Fruit fly (Drosophila melanogaster) whole organism, embryonic: ENCODE data around the gene CG46412.

ENCODE experiments used
- Abd-B ChIP-seq: fragments of 200-800 bp; sonication (Bioruptor generic); optimal IDR thresholded peaks from 2 replicates; lab custom pipeline; 2018; ENCODE audit warnings: missing biosample characterization, mild to moderate bottlenecking, missing genetic modification characterization, moderate library complexity
- C15 ChIP-seq: fragments of 200-800 bp; sonication (Bioruptor generic); IDR thresholded peaks from 3 replicates; pipeline ENCODE4 v1.3.6; 2022; ENCODE audit warnings: missing biosample characterization, missing genetic modification characterization
- CG11093 ChIP-seq: fragments of 200-800 bp; sonication (Bioruptor generic); IDR thresholded peaks from 3 replicates; pipeline ENCODE4 v1.3.6; 2022; ENCODE audit warnings: missing biosample characterization, missing genetic modification characterization
- CG12155 ChIP-seq: fragments of 200-800 bp; sonication (Bioruptor generic); optimal IDR thresholded peaks from 3 replicates; lab custom pipeline; 2016; ENCODE audit warnings: missing biosample characterization, missing genetic modification characterization
- CG12769 ChIP-seq: fragments of 200-800 bp; sonication (Bioruptor generic); optimal IDR thresholded peaks from 2 replicates; lab custom pipeline; 2019; ENCODE audit warnings: missing biosample characterization, mild to moderate bottlenecking, missing genetic modification characterization, moderate library complexity
- CG13424 ChIP-seq: fragments of 200-800 bp; sonication (Bioruptor generic); optimal IDR thresholded peaks from 2 replicates; lab custom pipeline; 2019; ENCODE audit warnings: missing biosample characterization, mild to moderate bottlenecking, missing genetic modification characterization, moderate library complexity
- CG14965 ChIP-seq: fragments of 200-800 bp; sonication (Bioruptor generic); optimal IDR thresholded peaks from 2 replicates; lab custom pipeline; 2016; ENCODE audit warnings: missing biosample characterization, missing genetic modification characterization, borderline replicate concordance
- CG1602 ChIP-seq: fragments of 200-800 bp; sonication (Bioruptor generic); optimal IDR thresholded peaks from 3 replicates; lab custom pipeline; 2016; ENCODE audit warnings: missing biosample characterization, missing genetic modification characterization
- CG16813 ChIP-seq: fragments of 200-800 bp; sonication (Bioruptor generic); IDR thresholded peaks from 3 replicates; pipeline ENCODE4 v1.3.6; 2022; ENCODE audit warnings: missing biosample characterization, missing genetic modification characterization; ENCODE audit not compliant: partially characterized antibody
- CG16815 ChIP-seq: fragments of 200-800 bp; sonication (Bioruptor generic); optimal IDR thresholded peaks from 3 replicates; lab custom pipeline; 2017; ENCODE audit warnings: missing biosample characterization, mild to moderate bottlenecking, missing genetic modification characterization
- CG17186 ChIP-seq: fragments of 200-800 bp; sonication (Bioruptor generic); optimal IDR thresholded peaks from 3 replicates; lab custom pipeline; 2017; ENCODE audit warnings: missing biosample characterization, missing genetic modification reagents, missing genetic modification characterization
- CG17802 ChIP-seq: fragments of 200-800 bp; sonication (Bioruptor generic); optimal IDR thresholded peaks from 2 replicates; lab custom pipeline; 2018; ENCODE audit warnings: missing biosample characterization, mild to moderate bottlenecking, missing genetic modification characterization, moderate library complexity
- CG18599 ChIP-seq: fragments of 200-800 bp; sonication (Bioruptor generic); optimal IDR thresholded peaks from 3 replicates; lab custom pipeline; 2017; ENCODE audit warnings: missing biosample characterization, missing genetic modification characterization, mild to moderate bottlenecking, moderate library complexity, missing genetic modification reagents
- CG3065 ChIP-seq: fragments of 200-800 bp; sonication (Bioruptor generic); optimal IDR thresholded peaks from 2 replicates; lab custom pipeline; 2016; ENCODE audit warnings: missing biosample characterization, missing genetic modification characterization
- CG34422 ChIP-seq: fragments of 200-800 bp; sonication (Bioruptor generic); IDR thresholded peaks from 3 replicates; pipeline ENCODE4 v1.3.6; 2022; ENCODE audit warnings: missing biosample characterization, missing genetic modification characterization
- CG5245 ChIP-seq: fragments of 200-800 bp; sonication (Bioruptor generic); optimal IDR thresholded peaks from 3 replicates; lab custom pipeline; 2016; ENCODE audit warnings: missing biosample characterization, missing genetic modification characterization
- CG6654 ChIP-seq: fragments of 200-800 bp; sonication (Bioruptor generic); optimal IDR thresholded peaks from 2 replicates; lab custom pipeline; 2017; ENCODE audit warnings: missing biosample characterization, mild to moderate bottlenecking, missing genetic modification characterization
- CG7372 ChIP-seq: fragments of 200-800 bp; sonication (Bioruptor generic); IDR thresholded peaks from 2 replicates; pipeline ENCODE4 v1.3.6; 2022; ENCODE audit warnings: missing biosample characterization, missing genetic modification characterization
- CG8478 ChIP-seq: fragments of >200 bp; optimal IDR thresholded peaks from 2 replicates; lab custom pipeline; 2018
- Dad ChIP-seq: fragments of 200-800 bp; sonication (Bioruptor generic); optimal IDR thresholded peaks from 3 replicates; lab custom pipeline; 2016; ENCODE audit warnings: missing biosample characterization, missing genetic modification characterization
- Deaf1 ChIP-seq: fragments of 200-800 bp; optimal IDR thresholded peaks from 3 replicates; lab custom pipeline; 2019; ENCODE audit warnings: missing biosample characterization, mild to moderate bottlenecking, missing genetic modification characterization, moderate library complexity
- Dfd ChIP-seq, 2 experiments: fragments of >200 bp; optimal IDR thresholded peaks; 2 replicates each; lab custom pipeline; 2017; ENCODE audit warnings: missing biosample characterization in 2 of 2, missing genetic modification characterization in 2 of 2
- NC2α ChIP-seq: fragments of 200-800 bp; sonication (Bioruptor generic); optimal IDR thresholded peaks from 2 replicates; lab custom pipeline; 2016; ENCODE audit warnings: missing biosample characterization, missing genetic modification characterization
- Rfx ChIP-seq: fragments of 200-800 bp; sonication (Bioruptor generic); IDR thresholded peaks from 2 replicates; pipeline ENCODE4 v1.3.6; 2022; ENCODE audit warnings: missing biosample characterization, missing genetic modification characterization
- ap ChIP-seq: fragments of 200-800 bp; sonication (Bioruptor generic); IDR thresholded peaks from 2 replicates; pipeline ENCODE4 v1.3.6; 2022; ENCODE audit warnings: missing biosample characterization, missing genetic modification characterization
- bbx ChIP-seq: fragments of 200-800 bp; sonication (Bioruptor generic); IDR thresholded peaks from 2 replicates; pipeline ENCODE4 v1.3.6; 2022; ENCODE audit warnings: missing biosample characterization, missing genetic modification characterization; ENCODE audit not compliant: partially characterized antibody
- bowl ChIP-seq: fragments of 200-800 bp; sonication (Bioruptor generic); IDR thresholded peaks from 2 replicates; pipeline ENCODE4 v1.3.6; 2022; ENCODE audit warnings: missing biosample characterization, missing genetic modification characterization
- cg ChIP-seq: fragments of 200-800 bp; sonication (Bioruptor generic); optimal IDR thresholded peaks from 3 replicates; lab custom pipeline; 2019; ENCODE audit warnings: missing biosample characterization, mild to moderate bottlenecking, missing genetic modification characterization, moderate library complexity
- chif ChIP-seq, 2 experiments: fragments of 200-800 bp; sonication (Bioruptor generic); optimal IDR thresholded peaks; 3 replicates each; lab custom pipeline; 2016; ENCODE audit warnings: missing biosample characterization in 2 of 2, missing genetic modification characterization in 2 of 2
- croc ChIP-seq: fragments of 200-800 bp; sonication (Bioruptor generic); conservative IDR thresholded peaks from 3 replicates; pipeline ENCODE4 v1.3.6; 2022; ENCODE audit warnings: missing biosample characterization, missing genetic modification characterization
- dpn ChIP-seq, 2 experiments: fragments of 200-800 bp; sonication (Bioruptor generic); optimal IDR thresholded peaks; 3 replicates each; lab custom pipeline; 2016; ENCODE audit warnings: missing biosample characterization in 2 of 2, missing genetic modification characterization in 2 of 2
- gsb ChIP-seq: fragments of 200-800 bp; sonication (Bioruptor generic); IDR thresholded peaks from 2 replicates; pipeline ENCODE4 v1.3.6; 2022; ENCODE audit warnings: missing biosample characterization, missing genetic modification characterization
- ham ChIP-seq: fragments of 200-800 bp; sonication (Bioruptor generic); IDR thresholded peaks from 2 replicates; pipeline ENCODE4 v1.3.6; 2022; ENCODE audit warnings: missing biosample characterization, missing genetic modification characterization
- ind ChIP-seq: fragments of 200-800 bp; sonication (Bioruptor generic); optimal IDR thresholded peaks from 3 replicates; lab custom pipeline; 2016; ENCODE audit warnings: missing biosample characterization, missing genetic modification characterization
- jing ChIP-seq: fragments of 200-800 bp; sonication (Bioruptor generic); optimal IDR thresholded peaks from 2 replicates; lab custom pipeline; 2018; ENCODE audit warnings: missing biosample characterization, mild to moderate bottlenecking, missing genetic modification characterization
- kay ChIP-seq: fragments of 200-800 bp; sonication (Bioruptor generic); optimal IDR thresholded peaks from 2 replicates; lab custom pipeline; 2016; ENCODE audit warnings: missing biosample characterization, missing genetic modification characterization
- org-1 ChIP-seq: fragments of 200-800 bp; sonication (Bioruptor generic); optimal IDR thresholded peaks from 2 replicates; lab custom pipeline; 2017; ENCODE audit warnings: missing biosample characterization, missing genetic modification characterization
- pfk ChIP-seq: fragments of 200-800 bp; sonication (Bioruptor generic); optimal IDR thresholded peaks from 2 replicates; lab custom pipeline; 2018; ENCODE audit warnings: missing biosample characterization, mild to moderate bottlenecking, missing genetic modification characterization, moderate library complexity
- run ChIP-seq: fragments of 200-800 bp; sonication (Bioruptor generic); optimal IDR thresholded peaks from 3 replicates; lab custom pipeline; 2018; ENCODE audit warnings: missing biosample characterization, mild to moderate bottlenecking, missing genetic modification characterization
- slbo ChIP-seq: fragments of 200-800 bp; sonication (Bioruptor generic); IDR thresholded peaks from 2 replicates; pipeline ENCODE4 v1.3.6; 2022; ENCODE audit warnings: missing biosample characterization, missing genetic modification characterization
- so ChIP-seq: fragments of 200-800 bp; sonication (Bioruptor generic); IDR thresholded peaks from 3 replicates; pipeline ENCODE4 v1.3.6; 2022; ENCODE audit warnings: missing biosample characterization, missing genetic modification characterization
- sob ChIP-seq: fragments of 200-800 bp; sonication (Bioruptor generic); IDR thresholded peaks from 2 replicates; pipeline ENCODE4 v1.3.6; 2022; ENCODE audit warnings: missing biosample characterization, missing genetic modification characterization
- stc ChIP-seq: fragments of 200-800 bp; sonication (Bioruptor generic); IDR thresholded peaks from 2 replicates; pipeline ENCODE4 v1.3.6; 2022; ENCODE audit warnings: missing biosample characterization, missing genetic modification characterization
- sug ChIP-seq: fragments of 200-800 bp; optimal IDR thresholded peaks from 2 replicates; lab custom pipeline; 2019; ENCODE audit warnings: missing biosample characterization, mild to moderate bottlenecking, missing genetic modification characterization, moderate library complexity
- tna ChIP-seq: fragments of 200-800 bp; sonication (Bioruptor generic); IDR thresholded peaks from 2 replicates; pipeline ENCODE4 v1.3.6; 2022; ENCODE audit warnings: missing biosample characterization, missing genetic modification characterization; ENCODE audit not compliant: partially characterized antibody
- trem ChIP-seq: fragments of 200-800 bp; optimal IDR thresholded peaks from 3 replicates; lab custom pipeline; 2019; ENCODE audit warnings: missing biosample characterization, mild to moderate bottlenecking, missing genetic modification characterization, moderate library complexity
- unc-4 ChIP-seq: fragments of 200-800 bp; sonication (Bioruptor generic); IDR thresholded peaks from 2 replicates; pipeline ENCODE4 v1.3.6; 2022; ENCODE audit warnings: missing biosample characterization, missing genetic modification characterization; ENCODE audit not compliant: partially characterized antibody
- vvl ChIP-seq: fragments of 200-800 bp; sonication (Bioruptor generic); IDR thresholded peaks from 2 replicates; pipeline ENCODE4 v1.3.6; 2022; ENCODE audit warnings: missing biosample characterization, missing genetic modification characterization
- wor ChIP-seq: fragments of 200-800 bp; sonication (Bioruptor generic); IDR thresholded peaks from 2 replicates; pipeline ENCODE4 v1.3.6; 2022; ENCODE audit warnings: missing biosample characterization, missing genetic modification characterization

Gene CG46412

dm6 chr3L:11561946-11562760, 1.7 kb downstream of the CG46412 start, which contains the start of the genes CG7394 and Mob2 (continued):
- TF ChIP-seq chif (GFP tag; optimal IDR thresholded peaks at IDR 0.05; lab: Kevin White, UChicago), result peak; percentile 77 to 84
- peak; percentile 93 for TF ChIP-seq CG13424 (tag; lab: Kevin White, UChicago)
- TF ChIP-seq CG7372 (GFP tag; lab: Robert Waterston, UW), result peak; percentile 90
- TF ChIP-seq ap, result peak; percentile 88
- peak; percentile 71 for TF ChIP-seq CG5245
- TF ChIP-seq stc, result peak; percentile 85
- TF ChIP-seq pfk (GFP tag; lab: Kevin White, UChicago), result peak; percentile 7
- TF ChIP-seq jing (GFP tag; lab: Kevin White, UChicago), result peak; percentile 75
- peak; percentile 94 for TF ChIP-seq CG12769 (tag; lab: Kevin White, UChicago)
- peak; percentile 84 to 93 for TF ChIP-seq dpn (GFP tag; optimal IDR thresholded peaks at IDR 0.05; lab: Kevin White, UChicago)
- peak; percentile 17 for TF ChIP-seq NC2α
- TF ChIP-seq sob, result peak; percentile 93
- TF ChIP-seq Dad (GFP tag; lab: Kevin White, UChicago), result peak; percentile 73
- TF ChIP-seq sug, result peak; percentile 88
- peak; percentile 79 for TF ChIP-seq trem
- peak; percentile 91 for TF ChIP-seq CG12155 (GFP tag; lab: Kevin White, UChicago)
- TF ChIP-seq kay (GFP tag; lab: Kevin White, UChicago), result peak; percentile 84
- TF ChIP-seq CG14965 (GFP tag; lab: Kevin White, UChicago), result peak; percentile 9
- peak; percentile 94 for TF ChIP-seq vvl (GFP tag; lab: Robert Waterston, UW)
- peak; percentile 79 for TF ChIP-seq tna (GFP tag; lab: Robert Waterston, UW)
- no peak for TF ChIP-seq run (tag; lab: Kevin White, UChicago)
- peak; percentile 27; the same call in 1 of the 3 replicates for TF ChIP-seq C15 (GFP tag; lab: Robert Waterston, UW)
- peak; percentile 87 for TF ChIP-seq unc-4 (GFP tag; lab: Robert Waterston, UW)
- TF ChIP-seq CG17802 (tag; lab: Kevin White, UChicago), result peak; percentile 62
- 0 out of 2 replicates have a peak, but pooled peaks have one; percentile 7 for TF ChIP-seq ham (GFP tag; lab: Robert Waterston, UW)
- TF ChIP-seq croc, result peak; percentile 64
- peak; percentile 25 for TF ChIP-seq org-1 (GFP tag; lab: Kevin White, UChicago)
- TF ChIP-seq wor (GFP tag; lab: Robert Waterston, UW), result peak; percentile 80
- peak; percentile 79; the same call in 2 of the 3 replicates for TF ChIP-seq so (GFP tag; lab: Robert Waterston, UW)
- peak; percentile 97 for TF ChIP-seq CG17186
- TF ChIP-seq gsb, result peak; percentile 85
- peak; percentile 81 for TF ChIP-seq CG34422 (GFP tag; lab: Robert Waterston, UW)
- TF ChIP-seq CG1602 (GFP tag; lab: Kevin White, UChicago), result peak; percentile 89
- TF ChIP-seq CG8478, result no peak
- TF ChIP-seq Rfx (GFP tag; lab: Robert Waterston, UW), result peak; percentile 94
- TF ChIP-seq bbx (GFP tag; lab: Robert Waterston, UW), result peak; percentile 77
- peak; percentile 91 for TF ChIP-seq cg (GFP tag; lab: Kevin White, UChicago)
- TF ChIP-seq CG3065 (GFP tag; lab: Kevin White, UChicago), result peak; percentile 75
- TF ChIP-seq Deaf1, result peak; percentile 67
- TF ChIP-seq bowl (GFP tag; lab: Robert Waterston, UW), result peak; percentile 80
- TF ChIP-seq ind (GFP tag; lab: Kevin White, UChicago), result peak; percentile 90
- TF ChIP-seq CG18599 (GFP tag; lab: Kevin White, UChicago), result peak; percentile 87
- peak; percentile 89 for TF ChIP-seq CG16813 (GFP tag; lab: Robert Waterston, UW)
- peak; percentile 28 for TF ChIP-seq CG6654
- peak; percentile 80 for TF ChIP-seq CG16815 (GFP tag; lab: Kevin White, UChicago)
- peak; percentile 86; the same call in 2 of the 3 replicates for TF ChIP-seq CG11093 (GFP tag; lab: Robert Waterston, UW)
- no peak for TF ChIP-seq Dfd (GFP tag; optimal IDR thresholded peaks at IDR 0.05; lab: Kevin White, UChicago)
- peak; percentile 97 for TF ChIP-seq slbo (GFP tag; lab: Robert Waterston, UW)
- TF ChIP-seq Abd-B (GFP tag; lab: Kevin White, UChicago), result peak; percentile 90
